Worm (Caenorhabditis elegans): ENCODE data around the gene pde-4.

- no peak for TF ChIP-seq snpc-4 (tag; optimal IDR thresholded peaks at IDR 0.05)
- TF ChIP-seq F13H6.1 (tag; optimal IDR thresholded peaks at IDR 0.05) = no peak
- TF ChIP-seq sem-4 (tag; optimal IDR thresholded peaks at IDR 0.05) = no peak
- no peak for TF ChIP-seq ceh-82 (tag; optimal IDR thresholded peaks at IDR 0.05)
Measured at ce11 chrII:7643214-7643613, 7.8 kb downstream of the pde-4 start.

Measured in whole organism, L2 larva.